Fruit fly (Drosophila melanogaster) S2 (cell line): ENCODE data around the gene CG2611.

Experiments
- CG8478 ChIP-seq: fragments of >200 bp; optimal IDR thresholded peaks from 2 replicates; lab custom pipeline; 2018
- CTCF ChIP-seq, 2 experiments: fragments of >200 bp; optimal IDR thresholded peaks; 2 replicates each; lab custom pipeline; 2018

DNA sequence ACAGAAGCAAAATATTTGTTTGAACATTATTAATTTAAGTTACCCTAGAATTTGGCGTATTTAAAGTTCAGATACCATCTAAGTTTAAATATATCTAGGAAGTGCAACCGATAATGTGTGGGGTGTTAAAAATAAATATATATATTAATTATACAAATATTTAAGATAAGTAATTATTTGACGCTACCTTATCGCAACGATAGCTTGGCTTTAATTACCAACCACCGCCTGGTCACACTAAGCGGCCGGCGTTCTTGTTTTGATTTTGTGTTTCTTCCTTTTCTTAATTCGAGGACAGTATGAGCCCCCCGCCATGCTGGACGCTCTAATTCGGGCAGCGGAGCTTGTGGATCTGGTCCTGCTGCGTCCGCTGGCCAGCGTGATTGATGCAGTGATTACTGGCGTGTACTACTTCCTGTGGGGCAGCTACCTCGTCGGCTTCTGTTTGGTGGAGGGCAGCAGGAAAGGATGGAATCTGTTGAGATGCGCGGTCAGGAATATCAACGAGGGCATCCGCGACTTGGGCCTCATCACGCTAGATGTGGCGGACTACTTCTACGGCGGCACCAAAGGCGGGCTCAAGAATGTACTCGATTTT is 32.2 kb downstream of the CG2611 start, which contains the start of gene CG2617:
- TF ChIP-seq CG8478 (lab: Kevin White, UChicago) (no peak), CTCF (optimal IDR thresholded peaks at IDR 0.05; lab: Kevin White, UChicago) (no peak)
